Worm (Caenorhabditis elegans) whole organism, L3 larva: ENCODE measurements around the gene K02E10.5.

Experiments
- R02D3.7 ChIP-seq: fragments of 150-350 bp; optimal IDR thresholded peaks from 2 replicates; lab custom pipeline; 2014; ENCODE audit warnings: missing biosample characterization, missing genetic modification characterization
- ZK546.5 ChIP-seq: sonication (generic microtip); optimal IDR thresholded peaks from 2 replicates; lab custom pipeline; 2017; ENCODE audit warnings: missing biosample characterization, missing genetic modification characterization
- aly-2 ChIP-seq: fragments of 150-350 bp; optimal IDR thresholded peaks from 2 replicates; lab custom pipeline; 2014; ENCODE audit warnings: missing biosample characterization, missing genetic modification characterization
- ama-1 ChIP-seq: fragments of 150-350 bp; optimal IDR thresholded peaks from 2 replicates; lab custom pipeline; 2018
- ceh-28 ChIP-seq: fragments of 150-350 bp; optimal IDR thresholded peaks from 2 replicates; lab custom pipeline; 2014; ENCODE audit warnings: missing biosample characterization, missing genetic modification reagents, missing genetic modification characterization
- egl-27 ChIP-seq: sonication (generic microtip); optimal IDR thresholded peaks from 4 replicates; lab custom pipeline; 2017; ENCODE audit warnings: missing biosample characterization, missing genetic modification reagents, missing genetic modification characterization
- egl-5 ChIP-seq: fragments of 150-350 bp; optimal IDR thresholded peaks from 2 replicates; lab custom pipeline; 2017; ENCODE audit warnings: missing biosample characterization, missing genetic modification reagents, missing genetic modification characterization, inconsistent platforms
- elt-2 ChIP-seq: sonication (generic microtip); optimal IDR thresholded peaks from 2 replicates; lab custom pipeline; 2016; ENCODE audit warnings: missing genetic modification reagents, mild to moderate bottlenecking, missing genetic modification characterization, missing compliant biosample characterization
- elt-3 ChIP-seq, 3 experiments: fragments of 150-350 bp in 1 of 3; sonication (generic microtip) in 2 of 3; optimal IDR thresholded peaks; 2 replicates in 2 of 3; 4 replicates in 1 of 3; lab custom pipeline; 2014 to 2017; ENCODE audit warnings: missing biosample characterization in 3 of 3, missing genetic modification characterization in 3 of 3
- eor-1 ChIP-seq, 2 experiments: fragments of 150-350 bp; optimal IDR thresholded peaks; 2 replicates each; lab custom pipeline; 2014 to 2018; ENCODE audit warnings: missing biosample characterization in 2 of 2, missing genetic modification characterization in 2 of 2
- fkh-10 ChIP-seq: sonication (generic microtip); optimal IDR thresholded peaks from 2 replicates; lab custom pipeline; 2017; ENCODE audit warnings: missing biosample characterization, missing genetic modification reagents, missing genetic modification characterization
- fkh-2 ChIP-seq: fragments of 150-350 bp; optimal IDR thresholded peaks from 2 replicates; lab custom pipeline; 2014; ENCODE audit warnings: missing biosample characterization, missing genetic modification reagents, missing genetic modification characterization
- fos-1 ChIP-seq: fragments of 150-350 bp; optimal IDR thresholded peaks from 2 replicates; lab custom pipeline; 2014; ENCODE audit warnings: missing biosample characterization, missing genetic modification characterization
- hmg-11 ChIP-seq: sonication (generic microtip); optimal IDR thresholded peaks from 2 replicates; lab custom pipeline; 2016; ENCODE audit warnings: missing genetic modification characterization, missing compliant biosample characterization
- jun-1 ChIP-seq: fragments of 150-350 bp; optimal IDR thresholded peaks from 2 replicates; lab custom pipeline; 2014; ENCODE audit warnings: missing biosample characterization, missing genetic modification reagents, missing genetic modification characterization
- lin-15B ChIP-seq: fragments of 150-350 bp; optimal IDR thresholded peaks from 2 replicates; lab custom pipeline; 2014; ENCODE audit warnings: missing biosample characterization, missing genetic modification characterization
- lin-39 ChIP-seq: fragments of 150-350 bp; optimal IDR thresholded peaks from 2 replicates; lab custom pipeline; 2018; ENCODE audit warnings: missing biosample characterization, missing genetic modification reagents, missing genetic modification characterization
- lsy-12 ChIP-seq: sonication (generic microtip); optimal IDR thresholded peaks from 2 replicates; lab custom pipeline; 2016; ENCODE audit warnings: mild to moderate bottlenecking, missing genetic modification characterization, missing compliant biosample characterization
- mml-1 ChIP-seq: fragments of 150-350 bp; sonication (generic microtip); optimal IDR thresholded peaks from 3 replicates; lab custom pipeline; 2014; ENCODE audit warnings: missing biosample characterization, missing genetic modification characterization
- nfya-1 ChIP-seq: sonication (generic microtip); optimal IDR thresholded peaks from 2 replicates; lab custom pipeline; 2017; ENCODE audit warnings: missing genetic modification characterization, mild to moderate bottlenecking, missing compliant biosample characterization, antibody characterized with exemption, moderate library complexity; ENCODE audit not compliant: insufficient read depth
- nhr-12 ChIP-seq: fragments of 150-350 bp; optimal IDR thresholded peaks from 2 replicates; lab custom pipeline; 2014; ENCODE audit warnings: missing biosample characterization, missing genetic modification characterization
- nhr-23 ChIP-seq: fragments of 150-350 bp; optimal IDR thresholded peaks from 2 replicates; lab custom pipeline; 2014; ENCODE audit warnings: missing biosample characterization, missing genetic modification reagents, missing genetic modification characterization
- nhr-25 ChIP-seq: sonication (generic microtip); optimal IDR thresholded peaks from 2 replicates; lab custom pipeline; 2017; ENCODE audit warnings: missing biosample characterization, missing genetic modification characterization
- nhr-28 ChIP-seq: fragments of 150-350 bp; optimal IDR thresholded peaks from 2 replicates; lab custom pipeline; 2014; ENCODE audit warnings: missing biosample characterization, missing genetic modification characterization
- nhr-43 ChIP-seq: sonication (generic microtip); optimal IDR thresholded peaks from 2 replicates; lab custom pipeline; 2016; ENCODE audit warnings: mild to moderate bottlenecking, missing genetic modification characterization, missing compliant biosample characterization; ENCODE audit not compliant: poor library complexity, severe bottlenecking
- nhr-67 ChIP-seq: fragments of 150-350 bp; optimal IDR thresholded peaks from 2 replicates; lab custom pipeline; 2014; ENCODE audit warnings: missing biosample characterization, missing genetic modification characterization
- nhr-76 ChIP-seq: fragments of 150-350 bp; sonication (generic microtip); optimal IDR thresholded peaks from 5 replicates; lab custom pipeline; 2014; ENCODE audit warnings: missing biosample characterization, missing genetic modification characterization
- nhr-77 ChIP-seq: fragments of 150-350 bp; optimal IDR thresholded peaks from 2 replicates; lab custom pipeline; 2014; ENCODE audit warnings: missing biosample characterization, missing genetic modification characterization
- pha-4 ChIP-seq: fragments of 150-350 bp; optimal IDR thresholded peaks from 2 replicates; lab custom pipeline; 2014; ENCODE audit warnings: missing biosample characterization, missing genetic modification reagents, missing genetic modification characterization
- pqm-1 ChIP-seq: fragments of 150-350 bp; optimal IDR thresholded peaks from 2 replicates; lab custom pipeline; 2017; ENCODE audit warnings: missing biosample characterization, missing genetic modification characterization, inconsistent platforms
- sea-2 ChIP-seq: fragments of 150-350 bp; sonication (generic microtip); optimal IDR thresholded peaks from 4 replicates; lab custom pipeline; 2014; ENCODE audit warnings: missing biosample characterization, missing genetic modification reagents, missing genetic modification characterization
- skn-1 ChIP-seq: fragments of 150-350 bp; optimal IDR thresholded peaks from 2 replicates; lab custom pipeline; 2014; ENCODE audit warnings: missing biosample characterization, missing genetic modification characterization
- snpc-4 ChIP-seq: fragments of 150-350 bp; optimal IDR thresholded peaks from 2 replicates; lab custom pipeline; 2014; ENCODE audit warnings: missing biosample characterization, missing genetic modification characterization
- tbx-2 ChIP-seq: sonication (generic microtip); optimal IDR thresholded peaks from 2 replicates; lab custom pipeline; 2016; ENCODE audit warnings: mild to moderate bottlenecking, missing genetic modification characterization, missing compliant biosample characterization
- unc-39 ChIP-seq: sonication (generic microtip); optimal IDR thresholded peaks from 4 replicates; lab custom pipeline; 2017; ENCODE audit warnings: missing biosample characterization, missing genetic modification characterization
- unc-62 ChIP-seq: fragments of 150-350 bp; sonication (generic microtip); optimal IDR thresholded peaks from 4 replicates; lab custom pipeline; 2014; ENCODE audit warnings: missing biosample characterization, missing genetic modification reagents, missing genetic modification characterization
- ztf-11 ChIP-seq: fragments of 150-350 bp; optimal IDR thresholded peaks from 2 replicates; lab custom pipeline; 2014; ENCODE audit warnings: missing biosample characterization, missing genetic modification characterization
- ztf-4 ChIP-seq: fragments of 150-350 bp; optimal IDR thresholded peaks from 2 replicates; lab custom pipeline; 2014; ENCODE audit warnings: missing biosample characterization, missing genetic modification characterization

Gene K02E10.5

DNA sequence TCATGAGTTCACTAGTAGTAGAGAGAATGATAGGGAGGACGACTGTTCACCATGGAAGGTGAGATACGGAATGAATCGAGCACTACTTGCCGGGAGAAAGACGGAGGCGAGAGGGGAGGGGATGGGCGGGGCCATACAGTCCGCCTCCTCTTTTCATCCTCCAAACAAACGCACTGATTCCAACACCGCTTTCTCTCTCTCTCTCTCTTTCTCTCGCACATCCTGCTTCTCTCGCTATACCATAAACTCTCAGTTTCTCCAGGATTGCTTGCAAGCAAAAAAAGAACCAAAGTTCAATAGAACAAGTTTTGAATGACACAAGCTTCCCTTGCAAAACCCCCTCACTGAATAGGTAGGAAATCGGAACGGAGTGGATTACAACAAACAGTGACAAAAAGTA is 43.4 kb downstream of the K02E10.5 start:
- TF ChIP-seq nfya-1 (peak; percentile 10), nhr-28 (tag; lab: Kevin White, UChicago) (no peak), pha-4 (tag; lab: Kevin White, UChicago) (peak; percentile 16), ama-1 (lab: Kevin White, UChicago) (peak; percentile 24)

DNA sequence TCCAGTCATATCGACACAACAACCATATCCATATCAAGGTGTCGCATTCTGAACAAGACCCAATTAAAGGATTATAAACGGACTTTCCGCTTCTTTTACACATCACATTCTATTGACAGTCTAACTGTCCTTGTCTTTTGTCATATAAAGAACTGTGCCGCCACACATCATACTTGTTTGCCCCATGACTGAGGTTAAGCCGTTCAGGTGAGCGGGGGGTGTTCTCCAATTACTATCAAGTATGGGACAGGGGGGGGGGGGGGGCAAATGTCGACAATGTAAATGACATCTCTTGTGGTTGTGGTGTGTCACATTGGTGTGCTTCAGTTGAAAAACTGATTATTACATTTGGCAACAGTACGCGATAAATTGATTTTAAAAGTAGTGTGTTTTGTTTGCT is 44.9 kb downstream of the K02E10.5 start:
- TF ChIP-seq lin-15B (tag; lab: Kevin White, UChicago) (no peak), aly-2 (no peak), R02D3.7 (tag; lab: Kevin White, UChicago) (no peak), elt-2 (no peak), fkh-2 (tag; lab: Kevin White, UChicago) (no peak), nhr-77 (tag; lab: Kevin White, UChicago) (no peak), nhr-67 (no peak), ZK546.5 (no peak), tbx-2 (tag; lab: Kevin White, UChicago) (no peak), snpc-4 (tag; lab: Kevin White, UChicago) (no peak), nhr-23 (tag; lab: Kevin White, UChicago) (no peak), pqm-1 (tag; lab: Kevin White, UChicago) (no peak), jun-1 (no peak), unc-39 (no peak), elt-3 (tag; optimal IDR thresholded peaks at IDR 0.05; lab: Kevin White, UChicago) (no peak), ama-1 (lab: Kevin White, UChicago) (no peak), mml-1 (tag; lab: Kevin White, UChicago) (no peak)

DNA sequence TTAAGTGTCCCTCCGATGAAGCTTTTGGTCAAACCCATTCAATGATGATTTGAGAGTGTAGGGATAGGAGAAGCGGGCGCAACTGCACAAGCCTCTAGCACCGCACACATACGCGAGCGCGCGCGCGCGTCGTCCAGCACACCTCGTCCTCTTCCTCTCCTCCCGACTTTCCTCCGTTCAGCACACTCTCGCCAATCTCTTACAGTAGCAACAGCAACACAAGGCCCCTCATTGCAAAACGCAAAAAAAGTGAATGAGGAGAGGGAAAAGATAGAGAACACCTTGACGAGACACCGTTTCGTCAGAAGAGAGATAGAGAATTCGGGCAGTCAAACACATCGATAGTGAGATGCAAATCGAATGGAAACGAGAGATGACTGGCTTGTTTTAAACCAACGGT is 46.3 kb downstream of the K02E10.5 start:
- TF ChIP-seq hmg-11 (peak; percentile 69), lsy-12 (peak; percentile 11), lin-15B (tag; lab: Kevin White, UChicago) (peak; percentile 7), fkh-10 (no peak), egl-27 (peak; percentile 70), nhr-43 (tag; lab: Kevin White, UChicago) (peak; percentile 13), nhr-25 (tag; lab: Kevin White, UChicago) (peak; percentile 83), unc-62 (GFP tag; lab: Kevin White, UChicago) (peak; percentile 33), eor-1 (tag; optimal IDR thresholded peaks at IDR 0.05; lab: Kevin White, UChicago) (no peak), nhr-23 (tag; lab: Kevin White, UChicago) (peak; percentile 66), pqm-1 (tag; lab: Kevin White, UChicago) (peak; percentile 13), ztf-11 (tag; lab: Kevin White, UChicago) (no peak), tbx-2 (tag; lab: Kevin White, UChicago) (peak; percentile 12), nhr-28 (tag; lab: Kevin White, UChicago) (no peak), ceh-28 (tag; lab: Kevin White, UChicago) (peak; percentile 8), nfya-1 (peak; percentile 60), nhr-76 (tag; lab: Kevin White, UChicago) (no peak), lin-39 (tag; lab: Kevin White, UChicago) (peak; percentile 45), pha-4 (tag; lab: Kevin White, UChicago) (peak; percentile 91), mml-1 (tag; lab: Kevin White, UChicago) (no peak), elt-2 (peak; percentile 39), snpc-4 (tag; lab: Kevin White, UChicago) (peak; percentile 44), fkh-2 (tag; lab: Kevin White, UChicago) (no peak)
- TF ChIP-seq, all 47 proteins: peak for 16

DNA sequence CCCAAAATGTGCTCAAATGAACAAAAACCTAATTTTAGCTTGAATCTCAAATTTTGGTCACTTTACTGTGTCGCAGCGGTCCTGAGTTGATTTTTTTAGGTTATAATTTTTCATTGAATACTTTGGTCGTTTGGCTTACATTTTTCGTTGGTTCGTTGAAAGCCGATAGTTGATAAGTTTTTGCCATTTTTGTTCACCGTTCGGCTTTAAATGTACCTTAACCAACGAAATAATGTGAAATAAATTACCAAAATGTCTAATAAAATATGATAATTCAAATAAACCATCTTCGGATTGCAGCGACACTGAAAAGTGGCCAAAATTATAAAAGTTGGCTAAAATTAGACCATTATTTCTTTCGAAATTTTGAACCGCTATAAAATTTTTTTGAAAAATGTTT is 48.4 kb downstream of the K02E10.5 start:
- TF ChIP-seq nhr-77 (tag; lab: Kevin White, UChicago) (no peak), elt-2 (no peak), skn-1 (tag; lab: Kevin White, UChicago) (no peak), fkh-10 (no peak), ztf-11 (tag; lab: Kevin White, UChicago) (no peak), fos-1 (tag; lab: Kevin White, UChicago) (no peak), nhr-12 (tag; lab: Kevin White, UChicago) (no peak), sea-2 (no peak), lsy-12 (no peak), eor-1 (tag; optimal IDR thresholded peaks at IDR 0.05; lab: Kevin White, UChicago) (no peak), egl-5 (tag; lab: Kevin White, UChicago) (no peak), nhr-76 (tag; lab: Kevin White, UChicago) (no peak), ztf-4 (tag; lab: Kevin White, UChicago) (no peak)
